Fruit fly (Drosophila melanogaster) whole organism, embryonic: ENCODE measurements around the gene Tsc1.

Experiments
- Ada2b ChIP-seq: fragments of 200-800 bp; sonication (Bioruptor generic); IDR thresholded peaks from 2 replicates; pipeline ENCODE4 v1.3.6; 2022; ENCODE audit warnings: missing biosample characterization, missing genetic modification characterization
- Atf-2 ChIP-seq: fragments of 200-800 bp; sonication (Bioruptor generic); optimal IDR thresholded peaks from 2 replicates; lab custom pipeline; 2016; ENCODE audit warnings: missing biosample characterization, missing genetic modification characterization
- BEAF-32 ChIP-seq: fragments of 200-800 bp; sonication (Bioruptor generic); optimal IDR thresholded peaks from 3 replicates; lab custom pipeline; 2017; ENCODE audit warnings: missing biosample characterization, missing genetic modification characterization, mild to moderate bottlenecking, moderate library complexity, missing genetic modification reagents
- C15 ChIP-seq: fragments of 200-800 bp; sonication (Bioruptor generic); IDR thresholded peaks from 3 replicates; pipeline ENCODE4 v1.3.6; 2022; ENCODE audit warnings: missing biosample characterization, missing genetic modification characterization
- CG10462 ChIP-seq: fragments of 200-800 bp; sonication (Bioruptor generic); optimal IDR thresholded peaks from 2 replicates; lab custom pipeline; 2016; ENCODE audit warnings: missing biosample characterization, missing genetic modification characterization
- CG13287 ChIP-seq: fragments of 200-800 bp; sonication (Bioruptor generic); IDR thresholded peaks from 2 replicates; pipeline ENCODE4 v1.3.6; 2022; ENCODE audit warnings: missing biosample characterization, missing genetic modification characterization; ENCODE audit not compliant: partially characterized antibody
- CG14441 ChIP-seq: fragments of 200-800 bp; sonication (Bioruptor generic); IDR thresholded peaks from 2 replicates; pipeline ENCODE4 v1.3.6; 2022; ENCODE audit warnings: missing biosample characterization, missing genetic modification characterization
- CG15514 ChIP-seq: fragments of 200-800 bp; sonication (Bioruptor generic); optimal IDR thresholded peaks from 3 replicates; lab custom pipeline; 2017; ENCODE audit warnings: missing biosample characterization, missing genetic modification characterization, mild to moderate bottlenecking, moderate library complexity, missing genetic modification reagents
- CG1792 ChIP-seq: fragments of 200-800 bp; sonication (Bioruptor generic); optimal IDR thresholded peaks from 2 replicates; lab custom pipeline; 2016; ENCODE audit warnings: missing biosample characterization, missing genetic modification characterization
- CG2120 ChIP-seq: fragments of 200-800 bp; sonication (Bioruptor generic); optimal IDR thresholded peaks from 3 replicates; lab custom pipeline; 2016; ENCODE audit warnings: missing biosample characterization, missing genetic modification characterization
- CG2202 ChIP-seq: fragments of 200-800 bp; sonication (Bioruptor generic); optimal IDR thresholded peaks from 2 replicates; lab custom pipeline; 2018; ENCODE audit warnings: missing biosample characterization, mild to moderate bottlenecking, missing genetic modification characterization
- CG2678 ChIP-seq: fragments of 200-800 bp; sonication (Bioruptor generic); optimal IDR thresholded peaks from 3 replicates; lab custom pipeline; 2019; ENCODE audit warnings: missing biosample characterization, mild to moderate bottlenecking, missing genetic modification characterization, moderate library complexity
- CG31441 ChIP-seq: fragments of 200-800 bp; sonication (Bioruptor generic); IDR thresholded peaks from 2 replicates; pipeline ENCODE4 v1.3.6; 2022; ENCODE audit warnings: missing biosample characterization, missing genetic modification characterization
- CG3407 ChIP-seq: fragments of 200-800 bp; sonication (Bioruptor generic); optimal IDR thresholded peaks from 2 replicates; lab custom pipeline; 2018; ENCODE audit warnings: missing biosample characterization, mild to moderate bottlenecking, missing genetic modification characterization
- CG3838 ChIP-seq: fragments of 200-800 bp; sonication (Bioruptor generic); optimal IDR thresholded peaks from 3 replicates; lab custom pipeline; 2016; ENCODE audit warnings: missing biosample characterization, missing genetic modification characterization
- CG6272 ChIP-seq: fragments of 200-800 bp; sonication (Bioruptor generic); IDR thresholded peaks from 2 replicates; pipeline ENCODE4 v1.3.6; 2022; ENCODE audit warnings: missing biosample characterization, missing genetic modification characterization
- CG8281 ChIP-seq: fragments of 200-800 bp; sonication (Bioruptor generic); optimal IDR thresholded peaks from 2 replicates; lab custom pipeline; 2018; ENCODE audit warnings: missing biosample characterization, mild to moderate bottlenecking, missing genetic modification characterization, moderate library complexity
- CG9609 ChIP-seq: fragments of 200-800 bp; sonication (Bioruptor generic); optimal IDR thresholded peaks from 3 replicates; lab custom pipeline; 2016; ENCODE audit warnings: missing biosample characterization, missing genetic modification characterization
- CG9817 ChIP-seq: fragments of 200-800 bp; sonication (Bioruptor generic); optimal IDR thresholded peaks from 2 replicates; lab custom pipeline; 2018; ENCODE audit warnings: missing biosample characterization, mild to moderate bottlenecking, missing genetic modification characterization, moderate library complexity
- CG9876 ChIP-seq: fragments of 200-800 bp; sonication (Bioruptor generic); optimal IDR thresholded peaks from 2 replicates; lab custom pipeline; 2016; ENCODE audit warnings: missing biosample characterization, missing genetic modification characterization
- D19B ChIP-seq: fragments of 200-800 bp; sonication (Bioruptor generic); optimal IDR thresholded peaks from 2 replicates; lab custom pipeline; 2017; ENCODE audit warnings: missing biosample characterization, mild to moderate bottlenecking, missing genetic modification characterization
- Dll ChIP-seq: fragments of 200-800 bp; sonication (Bioruptor generic); IDR thresholded peaks from 4 replicates; pipeline ENCODE4 v1.3.6; 2022; ENCODE audit warnings: missing biosample characterization, missing genetic modification characterization; ENCODE audit not compliant: partially characterized antibody
- Dp ChIP-seq: fragments of 200-800 bp; sonication (Bioruptor generic); optimal IDR thresholded peaks from 2 replicates; lab custom pipeline; 2018; ENCODE audit warnings: missing biosample characterization, mild to moderate bottlenecking, missing genetic modification characterization, moderate library complexity
- Drgx ChIP-seq: fragments of 200-800 bp; sonication (Bioruptor generic); IDR thresholded peaks from 2 replicates; pipeline ENCODE4 v1.3.6; 2022; ENCODE audit warnings: missing biosample characterization, missing genetic modification characterization
- Fer1 ChIP-seq: fragments of 200-800 bp; sonication (Bioruptor generic); optimal IDR thresholded peaks from 2 replicates; lab custom pipeline; 2017; ENCODE audit warnings: missing biosample characterization, mild to moderate bottlenecking, missing genetic modification characterization
- HLH4C ChIP-seq: fragments of 200-800 bp; sonication (Bioruptor generic); IDR thresholded peaks from 3 replicates; pipeline ENCODE4 v1.3.6; 2022; ENCODE audit warnings: missing biosample characterization, missing genetic modification characterization; ENCODE audit not compliant: partially characterized antibody
- Med ChIP-seq: fragments of 200-800 bp; sonication (Bioruptor generic); peaks from one replicate; lab custom pipeline; 2016; ENCODE audit warnings: missing biosample characterization, missing genetic modification characterization, mild to moderate bottlenecking, inconsistent platforms, moderate library complexity
- Nf-YB ChIP-seq: fragments of 200-800 bp; sonication (Bioruptor generic); optimal IDR thresholded peaks from 3 replicates; lab custom pipeline; 2019; ENCODE audit warnings: missing biosample characterization, mild to moderate bottlenecking, missing genetic modification characterization, moderate library complexity
- Oli ChIP-seq: fragments of 200-800 bp; sonication (Bioruptor generic); optimal IDR thresholded peaks from 2 replicates; lab custom pipeline; 2018; ENCODE audit warnings: missing biosample characterization, mild to moderate bottlenecking, missing genetic modification characterization, moderate library complexity
- Opbp ChIP-seq: fragments of 200-800 bp; sonication (Bioruptor generic); IDR thresholded peaks from 3 replicates; pipeline ENCODE4 v1.3.6; 2022; ENCODE audit warnings: missing biosample characterization, missing genetic modification characterization; ENCODE audit not compliant: partially characterized antibody
- Optix ChIP-seq: fragments of 200-800 bp; sonication (Bioruptor generic); IDR thresholded peaks from 3 replicates; pipeline ENCODE4 v1.3.6; 2022; ENCODE audit warnings: missing biosample characterization, missing genetic modification characterization
- Sox100B ChIP-seq: fragments of 200-800 bp; sonication (Bioruptor generic); optimal IDR thresholded peaks from 3 replicates; lab custom pipeline; 2018; ENCODE audit warnings: missing biosample characterization, mild to moderate bottlenecking, missing genetic modification characterization
- Xbp1 ChIP-seq: fragments of 200-800 bp; sonication (Bioruptor generic); optimal IDR thresholded peaks from 3 replicates; lab custom pipeline; 2016; ENCODE audit warnings: missing biosample characterization, mild to moderate bottlenecking, missing genetic modification characterization
- bowl ChIP-seq: fragments of 200-800 bp; sonication (Bioruptor generic); IDR thresholded peaks from 2 replicates; pipeline ENCODE4 v1.3.6; 2022; ENCODE audit warnings: missing biosample characterization, missing genetic modification characterization
- chm ChIP-seq: fragments of 200-800 bp; sonication (Bioruptor generic); IDR thresholded peaks from 2 replicates; pipeline ENCODE4 v1.3.6; 2022; ENCODE audit warnings: missing biosample characterization, missing genetic modification characterization
- fd3F ChIP-seq: fragments of 200-800 bp; sonication (Bioruptor generic); optimal IDR thresholded peaks from 2 replicates; lab custom pipeline; 2018; ENCODE audit warnings: missing biosample characterization, mild to moderate bottlenecking, missing genetic modification characterization, moderate library complexity
- gcm ChIP-seq: fragments of 200-800 bp; sonication (Bioruptor generic); optimal IDR thresholded peaks from 2 replicates; lab custom pipeline; 2019; ENCODE audit warnings: missing biosample characterization, mild to moderate bottlenecking, missing genetic modification characterization, moderate library complexity
- grau ChIP-seq: fragments of 200-800 bp; optimal IDR thresholded peaks from 3 replicates; lab custom pipeline; 2019; ENCODE audit warnings: missing biosample characterization, mild to moderate bottlenecking, missing genetic modification characterization, moderate library complexity
- gsb ChIP-seq: fragments of 200-800 bp; sonication (Bioruptor generic); IDR thresholded peaks from 2 replicates; pipeline ENCODE4 v1.3.6; 2022; ENCODE audit warnings: missing biosample characterization, missing genetic modification characterization
- kni ChIP-seq: fragments of 200-800 bp; sonication (Bioruptor generic); optimal IDR thresholded peaks from 3 replicates; lab custom pipeline; 2017; ENCODE audit warnings: mild to moderate bottlenecking, missing biosample characterization, missing genetic modification reagents, missing genetic modification characterization
- knrl ChIP-seq: fragments of 200-800 bp; sonication (Bioruptor generic); IDR thresholded peaks from 3 replicates; pipeline ENCODE4 v1.3.6; 2022; ENCODE audit warnings: missing biosample characterization, missing genetic modification characterization; ENCODE audit not compliant: partially characterized antibody
- lab ChIP-seq: fragments of 200-800 bp; sonication (Bioruptor generic); optimal IDR thresholded peaks from 3 replicates; lab custom pipeline; 2017; ENCODE audit warnings: missing biosample characterization, missing genetic modification characterization, mild to moderate bottlenecking, moderate library complexity, missing genetic modification reagents
- lilli ChIP-seq: fragments of 200-800 bp; sonication (Bioruptor generic); optimal IDR thresholded peaks from 3 replicates; lab custom pipeline; 2016; ENCODE audit warnings: missing biosample characterization, missing genetic modification characterization
- schlank ChIP-seq: fragments of 200-800 bp; sonication (Bioruptor generic); optimal IDR thresholded peaks from 2 replicates; lab custom pipeline; 2018; ENCODE audit warnings: missing biosample characterization, mild to moderate bottlenecking, missing genetic modification characterization
- sna ChIP-seq: fragments of 200-800 bp; sonication (Bioruptor generic); IDR thresholded peaks from 2 replicates; pipeline ENCODE4 v1.3.6; 2022; ENCODE audit warnings: missing biosample characterization, missing genetic modification characterization; ENCODE audit not compliant: partially characterized antibody
- stwl ChIP-seq: fragments of 200-800 bp; sonication (Bioruptor generic); optimal IDR thresholded peaks from 3 replicates; lab custom pipeline; 2018; ENCODE audit warnings: missing biosample characterization, mild to moderate bottlenecking, missing genetic modification characterization, moderate library complexity
- tll ChIP-seq, 2 experiments: fragments of 200-800 bp in 1 of 2; fragments of >200 bp in 1 of 2; sonication (Bioruptor generic) in 1 of 2; optimal IDR thresholded peaks; 2 replicates each; lab custom pipeline; 2017 to 2019; ENCODE audit warnings: missing biosample characterization in 2 of 2, missing genetic modification characterization in 2 of 2, mild to moderate bottlenecking in 1 of 2, moderate library complexity in 1 of 2
- tup ChIP-seq: fragments of 200-800 bp; sonication (Bioruptor generic); optimal IDR thresholded peaks from 2 replicates; lab custom pipeline; 2016; ENCODE audit warnings: missing biosample characterization, mild to moderate bottlenecking, missing genetic modification characterization, moderate library complexity
- yki ChIP-seq: fragments of >200 bp; optimal IDR thresholded peaks from 3 replicates; lab custom pipeline; 2018
- zfh2 ChIP-seq: fragments of 200-800 bp; sonication (Bioruptor generic); optimal IDR thresholded peaks from 2 replicates; lab custom pipeline; 2016; ENCODE audit warnings: missing biosample characterization, missing genetic modification characterization

Tsc1 gene

dm6 chr3R:24148838-24149237 lies 18.7 kb downstream of the Tsc1 start, which contains the start of gene Slimp (continued):
- TF ChIP-seq CG2120 (peak; percentile 52), fd3F (GFP tag; lab: Kevin White, UChicago) (no peak), CG6272 (GFP tag; lab: Robert Waterston, UW) (no peak), Fer1 (peak; percentile 13), CG15514 (GFP tag; lab: Kevin White, UChicago) (peak; percentile 89), yki (lab: Kevin White, UChicago) (no peak), Dll (GFP tag; lab: Robert Waterston, UW) (peak; percentile 52; the same call in 1 of the 4 replicates), bowl (no peak), CG3838 (GFP tag; lab: Kevin White, UChicago) (no peak), knrl (GFP tag; lab: Robert Waterston, UW) (0 out of 3 replicates have a peak, but pooled peaks have one; percentile 17), D19B (GFP tag; lab: Kevin White, UChicago) (no peak), grau (tag; lab: Kevin White, UChicago) (peak; percentile 40), Med (GFP tag; lab: Kevin White, UChicago) (peak; percentile 38), tll (GFP tag; optimal IDR thresholded peaks at IDR 0.05; lab: Kevin White, UChicago) (no peak), stwl (tag; lab: Kevin White, UChicago) (peak; percentile 49), CG31441 (GFP tag; lab: Robert Waterston, UW) (0 out of 2 replicates have a peak, but pooled peaks have one; percentile 24), kni (GFP tag; lab: Kevin White, UChicago) (no peak), CG3407 (no peak), CG14441 (no peak), Ada2b (GFP tag; lab: Robert Waterston, UW) (no peak), CG10462 (no peak), chm (no peak), schlank (tag; lab: Kevin White, UChicago) (no peak), gcm (no peak), lab (GFP tag; lab: Kevin White, UChicago) (peak; percentile 32), CG8281 (no peak), gsb (GFP tag; lab: Robert Waterston, UW) (no peak), CG2202 (no peak), BEAF-32 (peak; percentile 16), Optix (GFP tag; lab: Robert Waterston, UW) (no peak), CG9876 (GFP tag; lab: Kevin White, UChicago) (no peak), sna (GFP tag; lab: Robert Waterston, UW) (peak; percentile 20; the same call in 1 of the 2 replicates), CG9609 (GFP tag; lab: Kevin White, UChicago) (no peak), Xbp1 (GFP tag; lab: Kevin White, UChicago) (peak; percentile 5), C15 (GFP tag; lab: Robert Waterston, UW) (no peak), HLH4C (GFP tag; lab: Robert Waterston, UW) (no peak), Oli (tag; lab: Kevin White, UChicago) (no peak), Opbp (0 out of 3 replicates have a peak, but pooled peaks have one; percentile 46), Dp (GFP tag; lab: Kevin White, UChicago) (peak; percentile 29), tup (GFP tag; lab: Kevin White, UChicago) (no peak), lilli (GFP tag; lab: Kevin White, UChicago) (peak; percentile 25), CG13287 (GFP tag; lab: Robert Waterston, UW) (peak; percentile 39), Nf-YB (no peak), CG2678 (tag; lab: Kevin White, UChicago) (peak; percentile 39), zfh2 (GFP tag; lab: Kevin White, UChicago) (no peak), CG9817 (peak; percentile 14), Atf-2 (GFP tag; lab: Kevin White, UChicago) (no peak), Drgx (GFP tag; lab: Robert Waterston, UW) (no peak), Sox100B (GFP tag; lab: Kevin White, UChicago) (no peak), CG1792 (GFP tag; lab: Kevin White, UChicago) (no peak)
